Fruit fly (Drosophila melanogaster) whole organism, embryonic: ENCODE measurements around the gene Mondo.

ENCODE experiments used
- Adf1 ChIP-seq: fragments of 200-800 bp; sonication (Bioruptor generic); IDR thresholded peaks from 2 replicates; pipeline ENCODE4 v1.3.6; 2022; ENCODE audit warnings: missing biosample characterization, missing genetic modification characterization
- Antp ChIP-seq: fragments of 200-800 bp; sonication (Bioruptor generic); optimal IDR thresholded peaks from 3 replicates; lab custom pipeline; 2016; ENCODE audit warnings: missing biosample characterization, missing genetic modification characterization
- Blimp-1 ChIP-seq: fragments of 200-800 bp; sonication (Bioruptor generic); optimal IDR thresholded peaks from 3 replicates; lab custom pipeline; 2018; ENCODE audit warnings: missing biosample characterization, missing genetic modification characterization, mild to moderate bottlenecking, moderate library complexity, missing genetic modification reagents
- CG1024 ChIP-seq: fragments of 200-800 bp; sonication (Bioruptor generic); IDR thresholded peaks from 2 replicates; pipeline ENCODE4 v1.3.6; 2022; ENCODE audit warnings: missing biosample characterization, missing genetic modification characterization
- CG10431 ChIP-seq: fragments of 200-800 bp; sonication (Bioruptor generic); optimal IDR thresholded peaks from 3 replicates; lab custom pipeline; 2018; ENCODE audit warnings: missing biosample characterization, mild to moderate bottlenecking, missing genetic modification characterization
- CG10543 ChIP-seq: fragments of 200-800 bp; sonication (Bioruptor generic); optimal IDR thresholded peaks from 3 replicates; lab custom pipeline; 2017; ENCODE audit warnings: missing biosample characterization, mild to moderate bottlenecking, missing genetic modification characterization, moderate library complexity
- CG16815 ChIP-seq: fragments of 200-800 bp; sonication (Bioruptor generic); optimal IDR thresholded peaks from 3 replicates; lab custom pipeline; 2017; ENCODE audit warnings: missing biosample characterization, mild to moderate bottlenecking, missing genetic modification characterization
- CG18599 ChIP-seq: fragments of 200-800 bp; sonication (Bioruptor generic); optimal IDR thresholded peaks from 3 replicates; lab custom pipeline; 2017; ENCODE audit warnings: missing biosample characterization, missing genetic modification characterization, mild to moderate bottlenecking, moderate library complexity, missing genetic modification reagents
- CG2129 ChIP-seq: fragments of 200-800 bp; sonication (Bioruptor generic); IDR thresholded peaks from 2 replicates; pipeline ENCODE4 v1.3.6; 2022; ENCODE audit warnings: missing biosample characterization, missing genetic modification characterization; ENCODE audit not compliant: partially characterized antibody
- CG2202 ChIP-seq: fragments of 200-800 bp; sonication (Bioruptor generic); optimal IDR thresholded peaks from 2 replicates; lab custom pipeline; 2018; ENCODE audit warnings: missing biosample characterization, mild to moderate bottlenecking, missing genetic modification characterization
- CG30020 ChIP-seq: fragments of 200-800 bp; optimal IDR thresholded peaks from 2 replicates; lab custom pipeline; 2019; ENCODE audit warnings: missing biosample characterization, mild to moderate bottlenecking, missing genetic modification characterization, moderate library complexity
- CG3281 ChIP-seq: fragments of 200-800 bp; sonication (Bioruptor generic); optimal IDR thresholded peaks from 3 replicates; lab custom pipeline; 2017; ENCODE audit warnings: missing biosample characterization, mild to moderate bottlenecking, missing genetic modification characterization
- CG34376 ChIP-seq: fragments of 200-800 bp; sonication (Bioruptor generic); optimal IDR thresholded peaks from 2 replicates; lab custom pipeline; 2018; ENCODE audit warnings: missing biosample characterization, mild to moderate bottlenecking, missing genetic modification characterization
- CG3726 ChIP-seq: fragments of 200-800 bp; sonication (Bioruptor generic); IDR thresholded peaks from 3 replicates; pipeline ENCODE4, ENCODE4 v1.3.6; 2022; ENCODE audit warnings: missing biosample characterization, missing genetic modification characterization
- CG4854 ChIP-seq: fragments of 200-800 bp; sonication (Bioruptor generic); optimal IDR thresholded peaks from 2 replicates; lab custom pipeline; 2016; ENCODE audit warnings: missing biosample characterization, missing genetic modification characterization, inconsistent platforms
- CG6175 ChIP-seq: fragments of 200-800 bp; sonication (Bioruptor generic); IDR thresholded peaks from 3 replicates; pipeline ENCODE4 v1.3.6; 2022; ENCODE audit warnings: missing biosample characterization, missing genetic modification characterization
- CG7987 ChIP-seq: fragments of 200-800 bp; sonication (Bioruptor generic); optimal IDR thresholded peaks from 2 replicates; lab custom pipeline; 2018; ENCODE audit warnings: missing biosample characterization, mild to moderate bottlenecking, missing genetic modification characterization, moderate library complexity
- CG8281 ChIP-seq: fragments of 200-800 bp; sonication (Bioruptor generic); optimal IDR thresholded peaks from 2 replicates; lab custom pipeline; 2018; ENCODE audit warnings: missing biosample characterization, mild to moderate bottlenecking, missing genetic modification characterization, moderate library complexity
- CG9876 ChIP-seq: fragments of 200-800 bp; sonication (Bioruptor generic); optimal IDR thresholded peaks from 2 replicates; lab custom pipeline; 2016; ENCODE audit warnings: missing biosample characterization, missing genetic modification characterization
- D19A ChIP-seq: fragments of 200-800 bp; optimal IDR thresholded peaks from 3 replicates; lab custom pipeline; 2019; ENCODE audit warnings: missing biosample characterization, mild to moderate bottlenecking, missing genetic modification characterization, moderate library complexity
- D19B ChIP-seq: fragments of 200-800 bp; sonication (Bioruptor generic); optimal IDR thresholded peaks from 2 replicates; lab custom pipeline; 2017; ENCODE audit warnings: missing biosample characterization, mild to moderate bottlenecking, missing genetic modification characterization
- Dbx ChIP-seq: fragments of 200-800 bp; sonication (Bioruptor generic); IDR thresholded peaks from 3 replicates; pipeline ENCODE4 v1.3.6; 2022; ENCODE audit warnings: missing biosample characterization, missing genetic modification characterization
- ERR ChIP-seq: fragments of 200-800 bp; sonication (Bioruptor generic); optimal IDR thresholded peaks from 2 replicates; lab custom pipeline; 2016; ENCODE audit warnings: missing biosample characterization, missing genetic modification characterization
- Fer1 ChIP-seq: fragments of 200-800 bp; sonication (Bioruptor generic); optimal IDR thresholded peaks from 2 replicates; lab custom pipeline; 2017; ENCODE audit warnings: missing biosample characterization, mild to moderate bottlenecking, missing genetic modification characterization
- Hr51 ChIP-seq, 2 experiments: fragments of 200-800 bp; sonication (Bioruptor generic); optimal IDR thresholded peaks; 2 replicates in 1 of 2; 3 replicates in 1 of 2; lab custom pipeline; 2016 to 2018; ENCODE audit warnings: missing biosample characterization in 2 of 2, missing genetic modification characterization in 2 of 2, mild to moderate bottlenecking in 1 of 2, moderate library complexity in 1 of 2
- Jarid2 ChIP-seq: fragments of 200-800 bp; sonication (Bioruptor generic); optimal IDR thresholded peaks from 3 replicates; lab custom pipeline; 2017; ENCODE audit warnings: mild to moderate bottlenecking, missing biosample characterization, missing genetic modification reagents, missing genetic modification characterization
- Lim3 ChIP-seq: fragments of 200-800 bp; sonication (Bioruptor generic); IDR thresholded peaks from 2 replicates; pipeline ENCODE4 v1.3.6; 2022; ENCODE audit warnings: missing biosample characterization, missing genetic modification characterization
- NK7.1 ChIP-seq: fragments of 200-800 bp; sonication (Bioruptor generic); optimal IDR thresholded peaks from 3 replicates; lab custom pipeline; 2016; ENCODE audit warnings: missing biosample characterization, missing genetic modification characterization
- Nf-YC ChIP-seq: fragments of 200-800 bp; optimal IDR thresholded peaks from 3 replicates; lab custom pipeline; 2019; ENCODE audit warnings: missing biosample characterization, mild to moderate bottlenecking, missing genetic modification characterization, moderate library complexity
- Spps ChIP-seq: fragments of 200-800 bp; sonication (Bioruptor generic); optimal IDR thresholded peaks from 2 replicates; lab custom pipeline; 2018; ENCODE audit warnings: missing biosample characterization, mild to moderate bottlenecking, missing genetic modification characterization
- Vsx1 ChIP-seq: fragments of 200-800 bp; sonication (Bioruptor generic); optimal IDR thresholded peaks from 2 replicates; lab custom pipeline; 2017; ENCODE audit warnings: missing biosample characterization, mild to moderate bottlenecking, missing genetic modification characterization, missing genetic modification reagents
- ac ChIP-seq: fragments of 200-800 bp; sonication (Bioruptor generic); optimal IDR thresholded peaks from 3 replicates; lab custom pipeline; 2017; ENCODE audit warnings: missing biosample characterization, mild to moderate bottlenecking, missing genetic modification characterization
- ara ChIP-seq: fragments of 200-800 bp; sonication (Bioruptor generic); IDR thresholded peaks from 2 replicates; pipeline ENCODE4 v1.3.6; 2022; ENCODE audit warnings: missing biosample characterization, missing genetic modification characterization
- ase ChIP-seq: fragments of 200-800 bp; sonication (Bioruptor generic); IDR thresholded peaks from 3 replicates; pipeline ENCODE4 v1.3.6; 2022; ENCODE audit warnings: missing biosample characterization, missing genetic modification characterization
- br ChIP-seq: fragments of >200 bp; optimal IDR thresholded peaks from 2 replicates; lab custom pipeline; 2017
- cad ChIP-seq: fragments of >200 bp; optimal IDR thresholded peaks from 2 replicates; lab custom pipeline; 2017; ENCODE audit warnings: missing biosample characterization, missing genetic modification characterization
- cato ChIP-seq: fragments of 200-800 bp; sonication (Bioruptor generic); optimal IDR thresholded peaks from 2 replicates; lab custom pipeline; 2016; ENCODE audit warnings: missing biosample characterization, missing genetic modification characterization, borderline replicate concordance
- cg ChIP-seq: fragments of 200-800 bp; sonication (Bioruptor generic); optimal IDR thresholded peaks from 3 replicates; lab custom pipeline; 2019; ENCODE audit warnings: missing biosample characterization, mild to moderate bottlenecking, missing genetic modification characterization, moderate library complexity
- eve ChIP-seq, 2 experiments: fragments of >200 bp; optimal IDR thresholded peaks; 2 replicates each; lab custom pipeline; 2017; ENCODE audit warnings: missing biosample characterization in 2 of 2, missing genetic modification characterization in 2 of 2
- jumu ChIP-seq: fragments of 200-800 bp; sonication (Bioruptor generic); optimal IDR thresholded peaks from 3 replicates; lab custom pipeline; 2016; ENCODE audit warnings: missing biosample characterization, missing genetic modification characterization
- nerfin-1 ChIP-seq: fragments of 200-800 bp; sonication (Bioruptor generic); optimal IDR thresholded peaks from 3 replicates; lab custom pipeline; 2019; ENCODE audit warnings: missing biosample characterization, mild to moderate bottlenecking, missing genetic modification characterization, moderate library complexity
- nmo ChIP-seq: fragments of 200-800 bp; sonication (Bioruptor generic); optimal IDR thresholded peaks from 2 replicates; lab custom pipeline; 2018; ENCODE audit warnings: missing biosample characterization, mild to moderate bottlenecking, missing genetic modification characterization, moderate library complexity
- p53 ChIP-seq: fragments of 200-800 bp; sonication (Bioruptor generic); optimal IDR thresholded peaks from 2 replicates; lab custom pipeline; 2016; ENCODE audit warnings: missing biosample characterization, missing genetic modification characterization
- run ChIP-seq: fragments of 200-800 bp; sonication (Bioruptor generic); optimal IDR thresholded peaks from 3 replicates; lab custom pipeline; 2018; ENCODE audit warnings: missing biosample characterization, mild to moderate bottlenecking, missing genetic modification characterization
- sd ChIP-seq: fragments of 200-800 bp; sonication (Bioruptor generic); optimal IDR thresholded peaks from 3 replicates; lab custom pipeline; 2018; ENCODE audit warnings: missing biosample characterization, mild to moderate bottlenecking, missing genetic modification characterization, moderate library complexity
- seq ChIP-seq: fragments of 200-800 bp; sonication (Bioruptor generic); IDR thresholded peaks from 2 replicates; pipeline ENCODE4 v1.3.6; 2022; ENCODE audit warnings: missing biosample characterization, missing genetic modification characterization
- so ChIP-seq: fragments of 200-800 bp; sonication (Bioruptor generic); IDR thresholded peaks from 3 replicates; pipeline ENCODE4 v1.3.6; 2022; ENCODE audit warnings: missing biosample characterization, missing genetic modification characterization
- sob ChIP-seq: fragments of 200-800 bp; sonication (Bioruptor generic); IDR thresholded peaks from 2 replicates; pipeline ENCODE4 v1.3.6; 2022; ENCODE audit warnings: missing biosample characterization, missing genetic modification characterization
- sqz ChIP-seq: fragments of 200-800 bp; sonication (Bioruptor generic); optimal IDR thresholded peaks from 3 replicates; lab custom pipeline; 2018; ENCODE audit warnings: missing biosample characterization, mild to moderate bottlenecking, missing genetic modification characterization
- zen ChIP-seq: fragments of 200-800 bp; sonication (Bioruptor generic); optimal IDR thresholded peaks from 3 replicates; lab custom pipeline; 2018; ENCODE audit warnings: missing biosample characterization, mild to moderate bottlenecking, missing genetic modification characterization, moderate library complexity
- zf30C ChIP-seq: fragments of 200-800 bp; sonication (Bioruptor generic); optimal IDR thresholded peaks from 3 replicates; lab custom pipeline; 2018; ENCODE audit warnings: missing biosample characterization, mild to moderate bottlenecking, missing genetic modification characterization

Gene Mondo

dm6 chr2L:21324438-21324890, 14.6 kb upstream of the Mondo start (continued):
- TF ChIP-seq CG1024 (GFP tag; lab: Robert Waterston, UW) (no peak), sd (peak; percentile 71), Adf1 (peak; percentile 51; the same call in 1 of the 2 replicates), Jarid2 (no peak), D19A (tag; lab: Kevin White, UChicago) (no peak), eve (GFP tag; optimal IDR thresholded peaks at IDR 0.05; lab: Kevin White, UChicago) (no peak), Dbx (GFP tag; lab: Robert Waterston, UW) (no peak), CG3726 (GFP tag; lab: Robert Waterston, UW) (no peak), CG2129 (GFP tag; lab: Robert Waterston, UW) (no peak), so (GFP tag; lab: Robert Waterston, UW) (no peak; the same call in 2 of the 3 replicates), CG7987 (GFP tag; lab: Kevin White, UChicago) (peak; percentile 28), cg (peak; percentile 54), jumu (GFP tag; lab: Kevin White, UChicago) (no peak), zen (tag; lab: Kevin White, UChicago) (no peak), ac (GFP tag; lab: Kevin White, UChicago) (no peak), Spps (no peak), CG10431 (GFP tag; lab: Kevin White, UChicago) (peak; percentile 8), sqz (GFP tag; lab: Kevin White, UChicago) (no peak), ERR (GFP tag; lab: Kevin White, UChicago) (no peak), NK7.1 (GFP tag; lab: Kevin White, UChicago) (no peak), CG34376 (GFP tag; lab: Kevin White, UChicago) (no peak), Antp (GFP tag; lab: Kevin White, UChicago) (no peak), CG10543 (GFP tag; lab: Kevin White, UChicago) (peak; percentile 30), cato (GFP tag; lab: Kevin White, UChicago) (no peak), zf30C (GFP tag; lab: Kevin White, UChicago) (no peak), Nf-YC (tag; lab: Kevin White, UChicago) (peak; percentile 9), CG3281 (GFP tag; lab: Kevin White, UChicago) (no peak), CG8281 (no peak), cad (GFP tag; lab: Kevin White, UChicago) (no peak), run (tag; lab: Kevin White, UChicago) (peak; percentile 1), sob (GFP tag; lab: Robert Waterston, UW) (peak; percentile 39; the same call in 1 of the 2 replicates), CG2202 (no peak), CG4854 (no peak), CG16815 (GFP tag; lab: Kevin White, UChicago) (no peak), CG30020 (tag; lab: Kevin White, UChicago) (no peak), Hr51 (GFP tag; optimal IDR thresholded peaks at IDR 0.05; lab: Kevin White, UChicago) (no peak), CG6175 (GFP tag; lab: Robert Waterston, UW) (0 out of 3 replicates have a peak, but pooled peaks have one; percentile 32), ase (GFP tag; lab: Robert Waterston, UW) (no peak), nmo (GFP tag; lab: Kevin White, UChicago) (no peak), ara (GFP tag; lab: Robert Waterston, UW) (no peak), p53 (GFP tag; lab: Kevin White, UChicago) (no peak), CG18599 (GFP tag; lab: Kevin White, UChicago) (peak; percentile 31), br (lab: Kevin White, UChicago) (no peak), seq (GFP tag; lab: Robert Waterston, UW) (no peak; the same call in 1 of the 2 replicates), nerfin-1 (tag; lab: Kevin White, UChicago) (peak; percentile 10), Vsx1 (peak; percentile 18), CG9876 (GFP tag; lab: Kevin White, UChicago) (no peak), Fer1 (GFP tag; lab: Kevin White, UChicago) (peak; percentile 53), Blimp-1 (GFP tag; lab: Kevin White, UChicago) (no peak), Lim3 (no peak), D19B (GFP tag; lab: Kevin White, UChicago) (no peak)
